Worm (Caenorhabditis elegans) whole organism, L2 larva: Measurements from ENCODE around the gene Y39B6A.33.

Experiments
- R02D3.7 ChIP-seq: fragments of 150-350 bp; optimal IDR thresholded peaks from 2 replicates; lab custom pipeline; 2014; ENCODE audit warnings: missing biosample characterization, missing genetic modification characterization
- lin-39 ChIP-seq: fragments of 150-350 bp; optimal IDR thresholded peaks from 2 replicates; lab custom pipeline; 2014; ENCODE audit warnings: missing biosample characterization, missing genetic modification reagents, missing genetic modification characterization

DNA sequence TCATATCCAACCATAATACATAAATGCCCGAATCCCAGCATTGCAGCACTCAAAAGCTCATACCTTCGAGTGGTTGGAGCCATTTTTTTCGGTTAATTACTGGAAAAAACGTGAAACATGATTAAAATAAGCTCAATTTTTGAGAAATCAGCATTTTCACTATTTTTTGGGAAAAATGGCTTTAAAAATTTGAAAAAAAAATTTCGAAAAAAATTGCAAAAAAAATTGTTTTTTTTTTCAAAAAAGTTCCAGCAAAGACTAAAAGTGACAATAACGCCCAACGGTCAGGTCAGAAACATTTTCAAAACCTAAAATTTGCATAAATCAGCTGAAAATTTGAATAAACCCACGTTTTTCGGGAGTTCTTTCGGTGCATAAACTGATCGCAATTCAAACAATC lies 22.9 kb downstream of the Y39B6A.33 start, which contains the start of gene Y39B6A.29:
- TF ChIP-seq lin-39 (no peak), R02D3.7 (tag; lab: Kevin White, UChicago) (no peak)
